Fruit fly (Drosophila melanogaster) whole organism, pupa: ENCODE measurements around the gene Tsp5D.

Experiments used
- CG10348 ChIP-seq: fragments of 200-800 bp; sonication (Bioruptor generic); IDR thresholded peaks from 2 replicates; pipeline ENCODE4 v1.3.6; 2022; ENCODE audit warnings: missing biosample characterization, missing genetic modification characterization
- CG12605 ChIP-seq: fragments of 200-800 bp; sonication (Bioruptor generic); IDR thresholded peaks from 2 replicates; pipeline ENCODE4 v1.3.6; 2022; ENCODE audit warnings: missing biosample characterization, missing genetic modification characterization
- CG13204 ChIP-seq: fragments of 200-800 bp; sonication (Bioruptor generic); optimal IDR thresholded peaks from 2 replicates; lab custom pipeline; 2018; ENCODE audit warnings: missing biosample characterization, mild to moderate bottlenecking, missing genetic modification characterization, moderate library complexity
- CG14655 ChIP-seq: fragments of 200-800 bp; sonication (Bioruptor generic); optimal IDR thresholded peaks from 3 replicates; lab custom pipeline; 2017; ENCODE audit warnings: mild to moderate bottlenecking, missing biosample characterization, missing genetic modification reagents, missing genetic modification characterization
- CG15710 ChIP-seq: fragments of 200-800 bp; sonication (Bioruptor generic); optimal IDR thresholded peaks from 2 replicates; lab custom pipeline; 2018; ENCODE audit warnings: missing biosample characterization, mild to moderate bottlenecking, missing genetic modification characterization, moderate library complexity
- CG17806 ChIP-seq: fragments of 200-800 bp; sonication (Bioruptor generic); optimal IDR thresholded peaks from 2 replicates; lab custom pipeline; 2018; ENCODE audit warnings: missing biosample characterization, mild to moderate bottlenecking, missing genetic modification characterization, moderate library complexity
- CG32121 ChIP-seq: fragments of 200-800 bp; sonication (Bioruptor generic); IDR thresholded peaks from 2 replicates; pipeline ENCODE4 v1.3.6; 2022; ENCODE audit warnings: missing biosample characterization, missing genetic modification characterization
- CG34367 ChIP-seq: fragments of 200-800 bp; sonication (Bioruptor generic); optimal IDR thresholded peaks from 2 replicates; lab custom pipeline; 2018; ENCODE audit warnings: missing biosample characterization, mild to moderate bottlenecking, missing genetic modification characterization
- CG4496 ChIP-seq: fragments of 200-800 bp; sonication (Bioruptor generic); IDR thresholded peaks from 3 replicates; pipeline ENCODE4 v1.3.6; 2022; ENCODE audit warnings: missing biosample characterization, missing genetic modification characterization
- CG8159 ChIP-seq: fragments of 200-800 bp; sonication (Bioruptor generic); optimal IDR thresholded peaks from 3 replicates; lab custom pipeline; 2018; ENCODE audit warnings: missing biosample characterization, mild to moderate bottlenecking, missing genetic modification characterization, moderate library complexity
- CG8301 ChIP-seq: fragments of 200-800 bp; sonication (Bioruptor generic); optimal IDR thresholded peaks from 2 replicates; lab custom pipeline; 2018; ENCODE audit warnings: missing biosample characterization, mild to moderate bottlenecking, missing genetic modification characterization
- CG9948 ChIP-seq: fragments of 200-800 bp; sonication (Bioruptor generic); optimal IDR thresholded peaks from 2 replicates; lab custom pipeline; 2018; ENCODE audit warnings: missing biosample characterization, mild to moderate bottlenecking, missing genetic modification characterization, moderate library complexity
- D1 ChIP-seq: fragments of 200-800 bp; sonication (Bioruptor generic); optimal IDR thresholded peaks from 2 replicates; lab custom pipeline; 2018; ENCODE audit warnings: missing biosample characterization, mild to moderate bottlenecking, missing genetic modification characterization, moderate library complexity
- EcR ChIP-seq: fragments of 200-800 bp; sonication (Bioruptor generic); optimal IDR thresholded peaks from 3 replicates; lab custom pipeline; 2019; ENCODE audit warnings: missing biosample characterization, missing genetic modification characterization, mild to moderate bottlenecking, moderate library complexity, missing genetic modification reagents
- Ets98B ChIP-seq: fragments of 200-800 bp; sonication (Bioruptor generic); IDR thresholded peaks from 2 replicates; pipeline ENCODE4 v1.3.6; 2022; ENCODE audit warnings: missing biosample characterization, missing genetic modification characterization
- Pif1A ChIP-seq: fragments of 200-800 bp; sonication (Bioruptor generic); optimal IDR thresholded peaks from 3 replicates; lab custom pipeline; 2016; ENCODE audit warnings: missing biosample characterization, missing genetic modification characterization
- Pif1B ChIP-seq: fragments of 200-800 bp; sonication (Bioruptor generic); optimal IDR thresholded peaks from 3 replicates; lab custom pipeline; 2016; ENCODE audit warnings: missing biosample characterization, missing genetic modification characterization
- Snoo ChIP-seq: fragments of 200-800 bp; sonication (Bioruptor generic); optimal IDR thresholded peaks from 3 replicates; lab custom pipeline; 2017; ENCODE audit warnings: missing biosample characterization, mild to moderate bottlenecking, missing genetic modification characterization, inconsistent platforms
- fd96Ca ChIP-seq: fragments of 200-800 bp; sonication (Bioruptor generic); IDR thresholded peaks from 3 replicates; pipeline ENCODE4 v1.3.6; 2022; ENCODE audit warnings: missing biosample characterization, missing genetic modification characterization
- gl ChIP-seq: fragments of 200-800 bp; sonication (Bioruptor generic); optimal IDR thresholded peaks from 2 replicates; lab custom pipeline; 2018; ENCODE audit warnings: missing biosample characterization, mild to moderate bottlenecking, missing genetic modification characterization
- rn ChIP-seq: fragments of 200-800 bp; sonication (Bioruptor generic); IDR thresholded peaks from 2 replicates; pipeline ENCODE4 v1.3.6; 2022; ENCODE audit warnings: missing biosample characterization, missing genetic modification characterization

Tsp5D gene

dm6 chrX:6050282-6050934, 24.2 kb downstream of the Tsp5D start, which contains the start of gene CG5921:
TSS of gene CG5921 (plus strand) at chrX:6050828.
- TF ChIP-seq CG13204 (GFP tag; lab: Kevin White, UChicago): no peak
- TF ChIP-seq gl: no peak
- TF ChIP-seq D1 (tag; lab: Kevin White, UChicago): no peak
- no peak for TF ChIP-seq CG9948
- no peak for TF ChIP-seq Pif1A (GFP tag; lab: Kevin White, UChicago)
- no peak for TF ChIP-seq CG10348 (GFP tag; lab: Robert Waterston, UW)
- TF ChIP-seq CG4496: no peak
- no peak for TF ChIP-seq CG8159
- TF ChIP-seq EcR (GFP tag; lab: Kevin White, UChicago): no peak
- no peak for TF ChIP-seq Pif1B (GFP tag; lab: Kevin White, UChicago)
- no peak for TF ChIP-seq CG17806
- no peak for TF ChIP-seq CG15710
- TF ChIP-seq CG14655 (GFP tag; lab: Kevin White, UChicago): no peak
- no peak for TF ChIP-seq rn (GFP tag; lab: Robert Waterston, UW)
- TF ChIP-seq Ets98B: no peak
- no peak for TF ChIP-seq CG8301 (tag; lab: Kevin White, UChicago)
- no peak for TF ChIP-seq fd96Ca (GFP tag; lab: Robert Waterston, UW)

- no peak for TF ChIP-seq CG10348 (GFP tag; lab: Robert Waterston, UW)
- peak; percentile 2 for TF ChIP-seq CG8159
- peak; percentile 14 for TF ChIP-seq CG14655 (GFP tag; lab: Kevin White, UChicago)
- no peak for TF ChIP-seq D1 (tag; lab: Kevin White, UChicago)
Observed at dm6 chrX:6039431-6040016, 35.1 kb downstream of the Tsp5D start, which contains the start of gene CG5937. TSS of gene CG5937 (plus strand) at chrX:6040005.

DNA sequence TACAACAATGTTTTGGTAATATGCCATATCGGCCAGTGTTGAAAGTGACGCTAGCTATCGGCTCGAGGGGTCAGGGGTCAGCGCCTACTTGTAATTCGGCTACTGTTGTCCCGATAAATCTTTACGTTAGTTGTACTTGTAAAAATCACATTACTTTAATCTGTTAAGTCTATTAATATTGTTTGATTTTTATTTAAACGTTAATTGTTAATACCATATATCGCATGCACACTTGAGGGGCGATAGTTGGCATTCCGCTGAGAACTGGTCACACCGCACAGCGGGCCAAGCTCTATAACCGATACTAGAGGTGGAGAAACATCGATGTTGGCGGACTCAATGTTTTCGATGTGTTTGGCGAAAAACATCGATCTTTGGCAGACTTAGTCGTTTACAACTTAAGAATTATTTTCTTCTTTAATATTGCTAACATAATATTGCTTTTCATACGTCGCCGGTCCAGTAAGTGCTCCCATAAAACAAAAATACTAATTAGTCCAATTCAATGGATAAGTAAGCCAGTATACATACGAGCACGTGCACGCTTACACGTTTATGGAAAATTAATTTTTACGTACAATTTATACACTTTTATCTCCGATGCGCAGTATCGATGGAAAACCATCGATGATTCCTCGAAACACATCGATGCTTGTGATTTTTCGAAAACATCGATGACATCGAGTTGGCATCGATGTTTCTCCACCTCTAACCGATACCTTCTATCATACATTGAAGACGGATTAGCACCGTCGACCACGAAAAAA, 37.3 kb downstream of the Tsp5D start, which contains the start of the genes rux and MCTS1:
Gene rux (minus strand): TSS at position 621 of the 767 bp plus-strand sequence.
Gene MCTS1 (plus strand): TSS at position 713 of the 767 bp plus-strand sequence.
- TF ChIP-seq fd96Ca (GFP tag; lab: Robert Waterston, UW) (peak; percentile 30; the same call in 1 of the 3 replicates), CG8301 (tag; lab: Kevin White, UChicago) (no peak), CG4496 (no peak), CG8159 (peak; percentile 8), CG14655 (GFP tag; lab: Kevin White, UChicago) (peak; percentile 21)

DNA sequence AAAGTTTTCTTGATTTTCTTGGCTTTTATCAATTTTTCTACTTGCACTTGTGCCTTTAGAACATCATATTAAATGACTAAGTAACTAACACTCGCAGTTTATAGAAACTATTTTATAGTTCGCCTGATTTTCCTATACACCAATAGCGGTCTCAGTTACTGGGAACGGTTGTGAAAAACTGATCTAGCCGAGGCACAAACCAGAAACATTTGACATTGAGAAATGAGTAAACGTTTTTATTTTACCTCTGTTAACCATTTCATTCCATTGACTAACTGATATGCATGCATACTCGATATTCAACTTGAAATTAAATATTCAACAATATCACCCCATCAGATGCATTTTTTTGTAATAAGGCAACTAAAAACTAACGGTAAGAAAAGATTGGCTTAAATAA, 39.3 kb downstream of the Tsp5D start:
- no peak for TF ChIP-seq rn (GFP tag; lab: Robert Waterston, UW)
- 0 out of 3 replicates have a peak, but pooled peaks have one; percentile 31 for TF ChIP-seq CG4496
- TF ChIP-seq, all 21 proteins: peak for 1

dm6 chrX:6034741-6035140, 39.9 kb downstream of the Tsp5D start:
- TF ChIP-seq CG8301 (tag; lab: Kevin White, UChicago) (no peak), CG13204 (GFP tag; lab: Kevin White, UChicago) (no peak), Snoo (tag; lab: Kevin White, UChicago) (no peak), CG15710 (no peak), CG14655 (GFP tag; lab: Kevin White, UChicago) (no peak), EcR (GFP tag; lab: Kevin White, UChicago) (no peak), CG8159 (no peak), rn (GFP tag; lab: Robert Waterston, UW) (no peak), CG4496 (no peak)

DNA sequence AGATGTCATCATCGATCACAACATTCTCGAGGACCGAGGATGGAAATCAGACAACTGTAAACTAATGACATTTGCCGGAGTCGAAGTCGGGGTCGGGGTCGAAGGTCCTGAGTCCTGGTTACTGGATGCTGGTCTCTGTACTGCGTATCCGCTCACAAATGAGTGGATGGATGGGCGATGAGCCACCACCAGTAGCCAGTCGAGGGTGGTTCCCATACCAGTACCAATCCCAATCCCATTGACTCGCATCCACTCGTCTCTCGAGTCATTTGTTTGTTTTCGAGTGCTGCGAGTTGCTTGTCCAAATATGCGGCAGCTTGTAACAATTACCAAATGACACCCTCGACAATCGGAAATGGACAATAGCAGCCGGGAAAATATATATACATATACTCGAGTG, 41.8 kb downstream of the Tsp5D start:
- no peak for TF ChIP-seq CG17806
- TF ChIP-seq rn (GFP tag; lab: Robert Waterston, UW): no peak
- TF ChIP-seq CG14655 (GFP tag; lab: Kevin White, UChicago): no peak
- TF ChIP-seq gl: no peak
- no peak for TF ChIP-seq CG9948
- TF ChIP-seq CG34367 (tag; lab: Kevin White, UChicago): no peak
- TF ChIP-seq CG4496: no peak
- no peak for TF ChIP-seq CG32121 (GFP tag; lab: Robert Waterston, UW)
- no peak for TF ChIP-seq CG8301 (tag; lab: Kevin White, UChicago)
- no peak for TF ChIP-seq CG12605 (GFP tag; lab: Robert Waterston, UW)
- TF ChIP-seq CG8159: no peak
- TF ChIP-seq D1 (tag; lab: Kevin White, UChicago): no peak
- no peak for TF ChIP-seq CG13204 (GFP tag; lab: Kevin White, UChicago)
- TF ChIP-seq fd96Ca (GFP tag; lab: Robert Waterston, UW): no peak
- no peak for TF ChIP-seq Pif1A (GFP tag; lab: Kevin White, UChicago)
- no peak for TF ChIP-seq CG10348 (GFP tag; lab: Robert Waterston, UW)
- no peak for TF ChIP-seq CG15710
- no peak for TF ChIP-seq Snoo (tag; lab: Kevin White, UChicago)
- no peak for TF ChIP-seq Pif1B (GFP tag; lab: Kevin White, UChicago)
- no peak for TF ChIP-seq EcR (GFP tag; lab: Kevin White, UChicago)
- TF ChIP-seq, all 21 proteins: peak for 0
